Fruit fly (Drosophila melanogaster) ovary, adult (tissue): ENCODE measurements around the gene CG6873.
A peak's percentile ranks its signal among the peaks of the same experiment; 100 is the strongest.

ENCODE experiments used
- CG17801 ChIP-seq: fragments of 200-800 bp; optimal IDR thresholded peaks from 2 replicates; lab custom pipeline; 2019; ENCODE audit warnings: missing biosample characterization, mild to moderate bottlenecking, missing genetic modification characterization, moderate library complexity; ENCODE audit not compliant: partially characterized antibody

The CG6873 gene

DNA sequence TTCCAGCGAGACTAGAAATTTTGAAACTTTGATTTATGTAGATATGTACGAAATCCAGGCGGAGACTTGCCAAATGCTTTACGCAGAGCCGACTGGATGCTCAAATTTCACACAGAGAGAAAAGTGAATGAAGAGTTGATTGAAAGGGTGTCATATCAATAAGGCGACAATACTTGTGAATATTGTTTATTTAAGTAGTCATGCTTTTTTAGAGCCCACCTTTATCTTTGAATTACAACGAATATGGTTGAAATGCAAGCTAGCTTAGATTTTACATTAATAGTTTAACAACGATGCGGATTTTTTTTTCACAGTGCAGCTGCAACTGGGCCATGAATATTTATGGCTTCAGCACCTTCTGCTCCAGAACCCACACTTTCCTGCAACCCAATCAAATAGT, at the start of gene CG6873:
CG6873 (minus strand) TSS at position 101 of the 400 bp plus-strand sequence.
- TF ChIP-seq CG17801 (GFP tag; lab: Kevin White, UChicago), result no peak

DNA sequence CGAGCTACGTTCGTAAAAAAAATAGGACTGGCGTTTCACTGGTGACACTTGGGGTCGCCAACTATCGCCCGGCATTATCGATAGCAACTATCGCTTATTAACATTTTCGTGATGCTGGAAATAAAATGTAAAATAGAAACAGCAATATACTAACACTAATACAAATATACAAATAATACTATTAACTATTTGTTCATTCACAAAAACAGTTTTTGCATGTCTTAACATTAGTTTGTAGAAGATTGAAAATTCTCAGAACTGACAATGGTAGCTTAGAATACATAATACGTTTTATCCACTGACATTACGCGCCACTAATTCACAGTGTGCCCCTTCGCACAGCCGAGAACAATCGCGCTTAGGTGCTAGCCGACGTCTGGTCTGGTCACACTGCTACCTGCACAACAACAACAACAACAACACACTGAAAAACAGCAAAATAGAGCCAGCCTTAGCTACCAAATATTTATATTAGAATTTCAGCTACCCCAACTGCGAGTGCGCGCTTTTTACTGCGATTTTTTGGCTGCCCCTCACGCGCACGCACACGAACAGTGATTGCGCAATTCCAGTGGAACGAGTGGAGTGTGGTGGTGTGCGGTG, 48.5 kb upstream of the CG6873 start, which contains the start of the genes CG6961 and S6KL:
CG6961 (minus strand) TSS at position 68 of the 603 bp plus-strand sequence.
S6KL (plus strand) TSS at position 322 of the 603 bp plus-strand sequence.
- peak; percentile 8 for TF ChIP-seq CG17801 (GFP tag; lab: Kevin White, UChicago)

DNA sequence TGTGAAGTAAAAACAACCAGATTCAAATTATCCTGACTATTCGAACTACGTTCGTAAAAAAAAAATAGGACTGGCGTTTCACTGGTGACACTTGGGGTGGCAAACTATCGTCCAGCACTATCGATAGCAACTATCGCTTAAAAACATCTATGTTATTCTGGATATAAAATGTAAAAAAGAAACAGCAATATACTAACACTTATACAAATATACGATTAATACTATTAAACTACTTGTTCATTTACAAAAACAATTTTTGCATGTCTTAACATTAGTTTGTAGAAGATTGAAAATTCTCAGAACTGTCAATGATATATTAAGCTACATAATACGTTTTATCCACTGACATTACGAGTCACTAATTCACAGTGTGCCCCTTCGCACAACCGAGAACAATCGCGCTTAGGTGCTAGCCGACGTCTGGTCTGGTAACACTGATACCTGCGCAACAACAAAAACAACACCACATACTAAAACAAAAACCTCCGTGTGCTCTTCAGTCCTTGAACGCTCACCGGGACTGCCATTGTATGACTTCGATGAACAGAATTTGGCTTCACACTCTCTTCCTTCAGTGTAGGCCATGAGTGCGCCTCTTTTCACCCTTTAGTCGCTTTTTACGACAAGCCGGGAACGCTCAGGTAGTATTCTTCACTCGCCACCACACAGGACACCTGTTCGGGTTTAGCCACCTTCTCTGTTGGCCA, 43.9 kb upstream of the CG6873 start, which contains the start of gene CG18259:
CG18259 (minus strand) TSS at position 78 of the 707 bp plus-strand sequence.
- no peak for TF ChIP-seq CG17801 (GFP tag; lab: Kevin White, UChicago)

DNA sequence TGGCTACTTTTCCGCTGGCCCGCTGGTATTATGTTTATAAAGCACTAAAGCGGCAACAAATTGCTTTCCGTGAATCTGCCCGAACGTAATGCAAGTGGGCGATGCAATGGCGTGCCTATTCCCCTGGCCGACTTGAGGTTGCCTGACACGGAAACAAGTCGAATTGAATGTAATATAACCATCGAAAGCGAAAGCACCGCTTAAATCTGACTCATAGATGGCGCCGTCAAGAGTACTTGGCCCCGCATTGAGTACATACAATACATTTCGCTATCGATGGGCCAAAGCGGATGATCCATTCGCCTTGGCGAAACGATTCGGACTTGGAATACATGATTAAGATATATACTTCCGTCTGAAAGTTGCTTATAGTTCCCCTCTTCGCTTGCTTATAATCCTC, 40.6 kb upstream of the CG6873 start:
- no peak for TF ChIP-seq CG17801 (GFP tag; lab: Kevin White, UChicago)

- TF ChIP-seq CG17801 (GFP tag; lab: Kevin White, UChicago), result no peak
Observed at dm6 chrX:18779662-18780061, 40.0 kb upstream of the CG6873 start.

DNA sequence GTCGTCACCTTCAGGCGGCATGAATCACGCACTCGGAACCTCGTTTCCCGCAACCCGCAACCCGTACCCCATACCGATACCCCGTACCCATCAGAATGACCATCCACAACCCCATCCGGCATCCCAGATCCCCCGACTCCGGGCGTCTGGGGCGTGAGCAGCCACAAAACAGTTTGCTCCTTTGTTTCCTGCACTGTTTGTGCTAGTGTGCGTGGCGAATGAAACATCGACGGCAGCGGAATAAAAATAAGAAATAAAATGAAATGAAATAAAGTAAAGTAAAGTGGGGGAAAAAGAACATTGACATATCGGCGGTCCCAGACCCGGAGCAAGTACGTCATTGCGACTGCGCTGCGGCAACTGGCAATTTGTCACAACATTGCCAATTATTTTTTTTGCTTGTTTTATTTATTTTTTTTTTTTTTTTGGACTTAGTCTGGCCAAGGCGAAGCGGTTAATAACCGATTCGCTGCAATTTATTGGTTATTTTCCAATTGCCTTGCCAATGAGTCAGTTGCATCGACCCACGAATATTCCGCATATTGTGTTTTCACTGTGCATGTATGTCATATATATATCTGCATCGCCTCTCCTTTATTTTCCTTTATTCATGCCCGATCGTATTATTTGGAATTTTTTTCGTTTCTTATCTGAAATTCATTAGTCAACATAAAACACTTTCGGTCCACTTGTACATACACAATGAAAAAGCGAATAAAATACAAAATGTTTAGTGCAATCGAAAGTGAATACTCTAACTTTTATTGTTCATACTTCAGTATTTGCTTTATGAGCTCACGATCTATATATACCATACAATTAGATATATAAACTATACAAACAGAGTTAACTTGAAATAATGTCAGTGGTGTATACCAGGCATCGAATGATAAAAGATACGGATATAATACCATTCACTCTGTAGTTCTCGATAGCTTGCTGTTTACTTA, 37.6 kb upstream of the CG6873 start:
- no peak for TF ChIP-seq CG17801 (GFP tag; lab: Kevin White, UChicago)

dm6 chrX:18775839-18776538, 36.3 kb upstream of the CG6873 start:
- TF ChIP-seq CG17801 (GFP tag; lab: Kevin White, UChicago), result no peak

- TF ChIP-seq CG17801 (GFP tag; lab: Kevin White, UChicago), result peak; percentile 6
Observed at dm6 chrX:18774818-18775343, 35.2 kb upstream of the CG6873 start, which contains the start of gene CG6891. Gene CG6891, plus strand, starts transcription at chrX:18775228.

dm6 chrX:18773817-18774216, 34.1 kb upstream of the CG6873 start, which contains the start of gene CCKLR-17D3:
Gene CCKLR-17D3, minus strand, starts transcription at chrX:18774027.
- TF ChIP-seq CG17801 (GFP tag; lab: Kevin White, UChicago), result no peak

DNA sequence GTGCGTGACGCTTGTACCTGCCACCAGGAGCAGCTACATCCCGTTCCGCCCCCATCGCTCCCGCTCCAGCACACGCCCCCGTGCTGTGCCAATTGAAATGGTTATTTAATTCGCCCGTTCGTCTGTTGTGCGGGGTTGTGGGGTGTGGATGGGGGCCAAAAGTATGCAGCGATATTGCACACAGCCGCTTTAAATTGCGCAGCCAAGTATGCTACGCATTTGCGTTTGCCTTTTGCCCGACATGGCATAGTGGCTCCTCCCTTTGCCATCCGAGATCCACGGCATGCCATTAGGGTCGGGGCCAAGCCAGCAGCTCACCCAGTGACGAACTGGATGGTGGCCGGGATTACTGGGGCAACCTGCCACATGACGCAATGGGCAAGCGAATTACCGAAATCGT, 32.3 kb upstream of the CG6873 start:
- no peak for TF ChIP-seq CG17801 (GFP tag; lab: Kevin White, UChicago)

- no peak for TF ChIP-seq CG17801 (GFP tag; lab: Kevin White, UChicago)
Observed at dm6 chrX:18771356-18771755, 31.7 kb upstream of the CG6873 start.

DNA sequence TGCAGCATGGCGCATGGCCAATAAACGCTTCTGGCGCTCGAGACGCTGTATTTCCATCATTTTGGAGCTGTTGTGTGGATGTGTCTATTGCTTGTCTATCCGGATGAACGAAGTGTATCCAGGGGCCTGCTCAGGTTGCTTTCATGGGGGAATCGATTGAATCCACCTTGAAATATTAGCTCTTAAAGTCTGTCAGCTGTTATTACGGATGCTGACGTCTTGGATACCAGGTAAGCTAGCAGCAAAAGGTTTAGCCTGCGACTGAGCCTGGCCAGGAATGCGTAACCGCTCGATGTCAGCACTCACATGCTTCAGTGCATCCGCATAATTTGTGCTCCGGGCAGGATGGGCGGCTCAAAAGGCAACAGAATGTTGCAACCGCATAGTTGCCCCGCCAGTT, 8.5 kb upstream of the CG6873 start, which contains the start of gene CG12609:
CG12609 (minus strand) TSS at position 101 of the 400 bp plus-strand sequence.
- TF ChIP-seq CG17801 (GFP tag; lab: Kevin White, UChicago), result no peak

dm6 chrX:18726270-18726669, 13.4 kb downstream of the CG6873 start, which contains the start of gene CCKLR-17D1:
Gene CCKLR-17D1, minus strand, starts transcription at chrX:18726572.
- TF ChIP-seq CG17801 (GFP tag; lab: Kevin White, UChicago), result no peak

- no peak for TF ChIP-seq CG17801 (GFP tag; lab: Kevin White, UChicago)
Observed at dm6 chrX:18725572-18725971, 14.1 kb downstream of the CG6873 start, which contains the start of gene CG42302. Gene CG42302, minus strand, starts transcription at chrX:18725672.
